Worm (Caenorhabditis elegans) whole organism, L2 larva: ENCODE results near the gene K09E2.2.

Experiments
- R02D3.7 ChIP-seq: fragments of 150-350 bp; optimal IDR thresholded peaks from 2 replicates; lab custom pipeline; 2014; ENCODE audit warnings: missing biosample characterization, missing genetic modification characterization
- ztf-11 ChIP-seq: sonication (generic microtip); optimal IDR thresholded peaks from 2 replicates; lab custom pipeline; 2017; ENCODE audit warnings: missing biosample characterization, missing genetic modification characterization

- TF ChIP-seq R02D3.7 (tag; lab: Kevin White, UChicago), result no peak
- TF ChIP-seq ztf-11, result no peak
Observed at ce11 chrX:8640654-8641053, 32.2 kb upstream of the K09E2.2 start.
